Fruit fly (Drosophila melanogaster) whole organism, embryonic: ENCODE data around the gene CG45076.

ENCODE experiments used
- ATbp ChIP-seq: fragments of 200-800 bp; sonication (Bioruptor generic); optimal IDR thresholded peaks from 2 replicates; lab custom pipeline; 2017; ENCODE audit warnings: missing biosample characterization, mild to moderate bottlenecking, missing genetic modification characterization, missing genetic modification reagents
- CG4730 ChIP-seq: fragments of 200-800 bp; sonication (Bioruptor generic); IDR thresholded peaks from 2 replicates; pipeline ENCODE4 v1.3.6; 2022; ENCODE audit warnings: missing biosample characterization, missing genetic modification characterization
- CG6175 ChIP-seq: fragments of 200-800 bp; sonication (Bioruptor generic); IDR thresholded peaks from 3 replicates; pipeline ENCODE4 v1.3.6; 2022; ENCODE audit warnings: missing biosample characterization, missing genetic modification characterization
- Max ChIP-seq: fragments of 200-800 bp; sonication (Bioruptor generic); optimal IDR thresholded peaks from 2 replicates; lab custom pipeline; 2016; ENCODE audit warnings: missing biosample characterization, mild to moderate bottlenecking, missing genetic modification characterization
- bigmax ChIP-seq: fragments of 200-800 bp; sonication (Bioruptor generic); optimal IDR thresholded peaks from 2 replicates; lab custom pipeline; 2018; ENCODE audit warnings: missing biosample characterization, mild to moderate bottlenecking, missing genetic modification characterization
- eyg ChIP-seq: fragments of 200-800 bp; sonication (Bioruptor generic); optimal IDR thresholded peaks from 3 replicates; lab custom pipeline; 2016; ENCODE audit warnings: missing biosample characterization, missing genetic modification characterization
- lab ChIP-seq: fragments of 200-800 bp; sonication (Bioruptor generic); optimal IDR thresholded peaks from 3 replicates; lab custom pipeline; 2017; ENCODE audit warnings: missing biosample characterization, missing genetic modification characterization, mild to moderate bottlenecking, moderate library complexity, missing genetic modification reagents

DNA sequence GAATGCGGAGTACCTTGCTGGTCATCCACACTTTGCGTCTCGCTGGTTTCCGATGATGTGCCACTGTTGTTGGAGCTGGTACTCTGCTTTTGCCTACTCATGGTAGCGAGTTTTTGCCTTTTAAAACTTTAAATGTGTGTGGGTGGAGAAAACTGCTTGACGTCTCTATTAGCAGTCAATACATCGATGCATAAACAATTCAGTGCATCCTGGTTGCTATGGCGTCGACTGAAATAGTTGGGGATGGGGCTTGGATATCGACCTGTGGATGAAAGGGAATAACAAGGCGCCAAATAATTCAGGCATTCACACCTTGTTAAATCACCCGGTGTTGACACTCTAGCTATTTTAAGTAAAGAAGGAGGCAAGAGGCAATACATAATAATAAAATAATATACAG lies 5.0 kb upstream of the CG45076 start, which contains the start of gene CG42633:
- TF ChIP-seq eyg = no peak
- no peak for TF ChIP-seq lab (GFP tag; lab: Kevin White, UChicago)
- TF ChIP-seq bigmax (GFP tag; lab: Kevin White, UChicago) = no peak
- TF ChIP-seq CG6175 (GFP tag; lab: Robert Waterston, UW) = no peak
- no peak for TF ChIP-seq CG4730
- no peak for TF ChIP-seq ATbp
- no peak for TF ChIP-seq Max (GFP tag; lab: Kevin White, UChicago)
